Worm (Caenorhabditis elegans): Measurements from ENCODE around the gene C14A6.5.

C14A6.5 gene

DNA sequence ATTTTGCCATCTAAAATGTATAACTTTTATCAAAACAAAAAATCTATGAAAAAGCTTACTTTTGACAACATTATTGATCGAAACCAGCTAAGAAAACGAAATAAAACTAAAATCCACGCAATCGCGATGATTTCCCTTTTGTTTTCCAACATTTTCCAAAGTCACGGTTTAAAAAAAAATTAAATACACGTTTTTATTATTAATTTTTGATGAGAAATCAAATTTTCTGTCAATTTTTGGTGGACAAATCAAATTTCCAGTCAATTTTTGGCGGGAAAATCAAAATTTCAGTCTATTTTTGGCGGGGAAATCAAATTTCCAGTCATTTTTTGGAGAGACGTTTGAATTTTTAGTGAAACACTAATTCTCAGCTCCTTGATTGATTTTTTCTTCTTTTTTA, at the start of gene C14A6.5:
Gene C14A6.5, minus strand, starts transcription at position 101 of the 400 bp plus-strand sequence.
- TF ChIP-seq zip-4 (GFP tag; optimal IDR thresholded peaks at IDR 0.05) (no peak), lin-14 (GFP tag; optimal IDR thresholded peaks at IDR 0.05) (no peak), mab-9 (GFP tag; IDR thresholded peaks at IDR 0.05) (no peak), ets-5 (GFP tag; IDR thresholded peaks at IDR 0.05) (no peak), fkh-4 (tag; optimal IDR thresholded peaks at IDR 0.05; ENCODE audit: borderline replicate concordance) (no peak), mef-2 (tag; optimal IDR thresholded peaks at IDR 0.05) (no peak), egl-13 (tag; optimal IDR thresholded peaks at IDR 0.05) (no peak)

DNA sequence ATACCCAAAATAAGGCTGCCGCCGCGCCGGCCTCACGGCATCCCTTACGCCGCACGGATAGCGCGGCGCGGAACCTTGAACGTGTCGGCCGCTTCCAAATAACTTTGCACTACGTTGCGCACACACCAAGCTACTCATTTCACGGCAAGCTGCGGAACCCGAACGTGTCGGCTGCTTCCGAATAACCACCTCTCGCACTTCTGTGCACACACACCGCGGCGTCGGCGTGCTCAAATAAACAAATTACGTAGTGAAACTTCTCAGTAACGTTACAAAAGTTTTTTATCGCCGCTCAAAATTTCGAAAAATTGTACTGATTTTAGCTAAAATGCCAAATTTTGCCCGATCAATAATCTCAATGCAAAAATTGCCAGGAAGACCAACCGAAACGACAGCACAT, 48.2 kb upstream of the C14A6.5 start:
- TF ChIP-seq lin-13 (GFP tag; optimal IDR thresholded peaks at IDR 0.05) = no peak
- no peak for TF ChIP-seq sox-4 (tag; optimal IDR thresholded peaks at IDR 0.05)
- no peak for TF ChIP-seq nhr-85 (tag)
- no peak for TF ChIP-seq elt-2 (tag; optimal IDR thresholded peaks at IDR 0.05)
- no peak for TF ChIP-seq jun-1 (tag; optimal IDR thresholded peaks at IDR 0.05)
- no peak for TF ChIP-seq lsy-2 (tag; optimal IDR thresholded peaks at IDR 0.05)
- no peak for TF ChIP-seq lin-35 (GFP tag; optimal IDR thresholded peaks at IDR 0.05)
- TF ChIP-seq hpl-2 (GFP tag; optimal IDR thresholded peaks at IDR 0.05) = no peak
- TF ChIP-seq nhr-76 (tag; optimal IDR thresholded peaks at IDR 0.05) = no peak
- no peak for TF ChIP-seq ztf-11 (tag; optimal IDR thresholded peaks at IDR 0.05)
- TF ChIP-seq snpc-4 (tag; optimal IDR thresholded peaks at IDR 0.05) = no peak
- TF ChIP-seq lin-39 (tag; optimal IDR thresholded peaks at IDR 0.05) = no peak
- no peak for TF ChIP-seq snu-23 (GFP tag; optimal IDR thresholded peaks at IDR 0.05)
- TF ChIP-seq lin-15B (tag; optimal IDR thresholded peaks at IDR 0.05) = no peak
- TF ChIP-seq zag-1 (tag; optimal IDR thresholded peaks at IDR 0.05) = no peak
- TF ChIP-seq ama-1 (optimal IDR thresholded peaks at IDR 0.05) = no peak
- no peak for TF ChIP-seq nhr-90 (tag; optimal IDR thresholded peaks at IDR 0.05; ENCODE audit: poor library complexity)
- no peak for TF ChIP-seq xbp-1 (tag; optimal IDR thresholded peaks at IDR 0.05)

DNA sequence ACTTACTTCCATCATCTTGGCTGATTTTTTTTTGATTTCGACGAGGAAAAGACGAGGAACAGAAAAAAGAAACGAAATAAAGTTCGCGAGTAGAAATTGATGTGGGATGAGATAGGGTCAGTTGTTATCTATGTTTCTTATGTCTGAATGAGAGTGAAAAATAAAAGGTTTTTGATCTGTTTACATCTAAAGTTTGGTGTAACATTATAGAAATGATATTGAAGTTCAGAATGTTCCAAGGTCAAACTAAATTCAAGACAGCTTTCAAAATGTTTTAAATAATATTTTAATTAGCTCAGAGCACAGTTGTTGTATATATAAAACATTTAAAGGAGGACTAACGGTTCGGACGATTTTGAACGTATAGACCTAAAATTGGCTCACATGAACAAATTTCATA, 44.4 kb upstream of the C14A6.5 start, which contains the start of gene F16H6.7:
Gene F16H6.7, minus strand, starts transcription at position 101 of the 400 bp plus-strand sequence.
- TF ChIP-seq hlh-4 (tag; optimal IDR thresholded peaks at IDR 0.05) (no peak), isw-1 (GFP tag; IDR thresholded peaks at IDR 0.05) (no peak), aha-1 (tag; optimal IDR thresholded peaks at IDR 0.05) (no peak), zip-4 (GFP tag; optimal IDR thresholded peaks at IDR 0.05) (no peak), mdl-1 (tag; optimal IDR thresholded peaks at IDR 0.05) (no peak), unc-30 (tag; optimal IDR thresholded peaks at IDR 0.05) (no peak), unc-86 (tag; optimal IDR thresholded peaks at IDR 0.05) (no peak), nhr-85 (tag) (no peak)

DNA sequence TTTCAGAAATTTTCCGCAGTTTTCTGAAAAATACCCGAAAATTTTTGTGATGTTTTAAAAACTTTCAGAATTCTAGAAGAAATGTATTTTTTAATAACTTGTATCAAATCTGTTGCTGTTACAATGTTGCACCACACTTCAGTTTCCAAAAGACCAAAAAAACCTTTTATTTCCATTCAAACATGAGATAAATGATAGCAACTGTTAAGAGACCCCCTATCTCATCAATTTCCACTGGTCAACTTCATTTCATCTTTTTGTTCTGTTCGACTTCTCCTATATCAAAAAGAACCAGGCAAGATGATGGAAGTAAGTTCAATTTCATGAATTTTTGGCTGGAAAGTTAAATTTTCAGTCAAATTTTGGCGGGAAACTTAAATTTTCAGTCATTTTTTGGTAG, 33.8 kb upstream of the C14A6.5 start, which contains the start of gene F16H6.4:
Gene F16H6.4, plus strand, starts transcription at position 301 of the 400 bp plus-strand sequence.
- TF ChIP-seq unc-98 (GFP tag; IDR thresholded peaks at IDR 0.05) (no peak), unc-130 (tag; optimal IDR thresholded peaks at IDR 0.05) (no peak), Y116A8C.19 (tag; optimal IDR thresholded peaks at IDR 0.05; ENCODE audit: borderline replicate concordance) (no peak), F16B12.6 (tag; optimal IDR thresholded peaks at IDR 0.05) (no peak), aly-2 (tag; optimal IDR thresholded peaks at IDR 0.05) (no peak), alr-1 (tag; optimal IDR thresholded peaks at IDR 0.05; ENCODE audit: borderline replicate concordance) (no peak), ceh-88 (GFP tag; IDR thresholded peaks at IDR 0.05) (no peak), nhr-77 (tag; optimal IDR thresholded peaks at IDR 0.05) (no peak), ces-1 (GFP tag; optimal IDR thresholded peaks at IDR 0.05) (no peak), lin-13 (GFP tag; optimal IDR thresholded peaks at IDR 0.05) (no peak), nhr-71 (tag; optimal IDR thresholded peaks at IDR 0.05) (no peak), pax-3 (tag; optimal IDR thresholded peaks at IDR 0.05) (no peak)
